Worm (Caenorhabditis elegans) whole organism, midembryonic: ENCODE data around the gene str-211.

Experiments
- T22C8.4 ChIP-seq: fragments of 200-800 bp; sonication (Bioruptor generic); IDR thresholded peaks from 2 replicates; pipeline ENCODE4 v1.3.6; 2022; ENCODE audit warnings: missing genetic modification characterization, missing compliant biosample characterization
- cog-1 ChIP-seq: sonication (generic microtip); optimal IDR thresholded peaks from 2 replicates; lab custom pipeline; 2016; ENCODE audit warnings: missing genetic modification characterization, missing compliant biosample characterization
- flt-1 ChIP-seq: fragments of 200-800 bp; sonication (Bioruptor generic); IDR thresholded peaks from 2 replicates; pipeline ENCODE4 v1.3.6; 2022; ENCODE audit warnings: missing genetic modification characterization, missing compliant biosample characterization
- klf-2 ChIP-seq: fragments of 200-800 bp; sonication (Bioruptor generic); conservative IDR thresholded peaks from 2 replicates; pipeline ENCODE4 v1.3.6; 2022; ENCODE audit warnings: missing genetic modification reagents, missing genetic modification characterization, missing compliant biosample characterization
- med-1 ChIP-seq: sonication (generic microtip); optimal IDR thresholded peaks from 2 replicates; lab custom pipeline; 2017; ENCODE audit warnings: missing genetic modification characterization, mild to moderate bottlenecking, missing compliant biosample characterization, antibody characterized with exemption, missing genetic modification reagents; ENCODE audit not compliant: insufficient read depth
- ref-1 ChIP-seq: fragments of 200-800 bp; sonication (Bioruptor generic); conservative IDR thresholded peaks from 2 replicates; pipeline ENCODE4 v1.3.6; 2022; ENCODE audit warnings: missing genetic modification reagents, missing genetic modification characterization, missing compliant biosample characterization
- tab-1 ChIP-seq: fragments of 200-800 bp; sonication (Bioruptor generic); IDR thresholded peaks from 2 replicates; pipeline ENCODE4 v1.3.6; 2022; ENCODE audit warnings: missing genetic modification characterization, missing compliant biosample characterization
- ztf-23 ChIP-seq: fragments of 200-800 bp; sonication (Bioruptor generic); IDR thresholded peaks from 2 replicates; pipeline ENCODE4 v1.3.6; 2022; ENCODE audit warnings: missing genetic modification reagents, missing genetic modification characterization, missing compliant biosample characterization
- ztf-29 ChIP-seq: fragments of 200-800 bp; sonication (Bioruptor generic); IDR thresholded peaks from 2 replicates; pipeline ENCODE4 v1.3.6; 2022; ENCODE audit warnings: missing genetic modification reagents, missing genetic modification characterization, missing compliant biosample characterization

str-211 gene

ce11 chrV:4944219-4944618 is at the start of gene str-211:
Gene str-211, minus strand, starts transcription at chrV:4944319.
- no peak for TF ChIP-seq klf-2 (GFP tag; lab: Robert Waterston, UW)
- TF ChIP-seq ref-1: no peak
- no peak for TF ChIP-seq med-1
- no peak for TF ChIP-seq T22C8.4 (GFP tag; lab: Robert Waterston, UW)
- TF ChIP-seq flt-1 (GFP tag; lab: Robert Waterston, UW): no peak
- TF ChIP-seq cog-1: no peak
- TF ChIP-seq tab-1 (GFP tag; lab: Robert Waterston, UW): no peak
- TF ChIP-seq ztf-23 (GFP tag; lab: Robert Waterston, UW): no peak
- TF ChIP-seq ztf-29: no peak

ce11 chrV:4987097-4987496 is 43.0 kb upstream of the str-211 start, which contains the start of gene ncx-8:
Gene ncx-8, minus strand, starts transcription at chrV:4987197.
- no peak for TF ChIP-seq ztf-29
- TF ChIP-seq klf-2 (GFP tag; lab: Robert Waterston, UW): no peak
- TF ChIP-seq ref-1: no peak
- no peak for TF ChIP-seq cog-1
- TF ChIP-seq flt-1 (GFP tag; lab: Robert Waterston, UW): no peak

ce11 chrV:4983091-4983490 is 39.0 kb upstream of the str-211 start, which contains the start of gene srsx-13:
Gene srsx-13, minus strand, starts transcription at chrV:4983191.
- TF ChIP-seq T22C8.4 (GFP tag; lab: Robert Waterston, UW) (no peak), ref-1 (no peak), cog-1 (no peak), med-1 (no peak), flt-1 (GFP tag; lab: Robert Waterston, UW) (no peak)

- TF ChIP-seq ref-1: no peak
- no peak for TF ChIP-seq tab-1 (GFP tag; lab: Robert Waterston, UW)
- TF ChIP-seq ztf-23 (GFP tag; lab: Robert Waterston, UW): no peak
- no peak for TF ChIP-seq cog-1
- no peak for TF ChIP-seq ztf-29
Observed at ce11 chrV:4980873-4981272, 36.8 kb upstream of the str-211 start, which contains the start of gene srsx-12. Gene srsx-12, minus strand, starts transcription at chrV:4980973.

ce11 chrV:4980094-4980493 is 36.0 kb upstream of the str-211 start:
- TF ChIP-seq klf-2 (GFP tag; lab: Robert Waterston, UW): no peak
- no peak for TF ChIP-seq ref-1
- no peak for TF ChIP-seq flt-1 (GFP tag; lab: Robert Waterston, UW)
- TF ChIP-seq T22C8.4 (GFP tag; lab: Robert Waterston, UW): no peak
- TF ChIP-seq med-1: no peak
- TF ChIP-seq ztf-29: no peak
- TF ChIP-seq ztf-23 (GFP tag; lab: Robert Waterston, UW): no peak
- TF ChIP-seq cog-1: no peak

ce11 chrV:4979060-4979459 is 34.9 kb upstream of the str-211 start, which contains the start of gene srsx-11:
Gene srsx-11, minus strand, starts transcription at chrV:4979160.
- TF ChIP-seq klf-2 (GFP tag; lab: Robert Waterston, UW): no peak
- TF ChIP-seq ztf-29: no peak
- no peak for TF ChIP-seq med-1
- TF ChIP-seq cog-1: no peak
- TF ChIP-seq tab-1 (GFP tag; lab: Robert Waterston, UW): no peak
- TF ChIP-seq ref-1: no peak
- no peak for TF ChIP-seq ztf-23 (GFP tag; lab: Robert Waterston, UW)
- no peak for TF ChIP-seq flt-1 (GFP tag; lab: Robert Waterston, UW)
- TF ChIP-seq T22C8.4 (GFP tag; lab: Robert Waterston, UW): no peak

- TF ChIP-seq tab-1 (GFP tag; lab: Robert Waterston, UW) (no peak), ref-1 (no peak), flt-1 (GFP tag; lab: Robert Waterston, UW) (no peak), med-1 (no peak), ztf-29 (no peak), T22C8.4 (GFP tag; lab: Robert Waterston, UW) (no peak), ztf-23 (GFP tag; lab: Robert Waterston, UW) (no peak), cog-1 (no peak), klf-2 (GFP tag; lab: Robert Waterston, UW) (no peak)
Observed at ce11 chrV:4977539-4977938, 33.4 kb upstream of the str-211 start.

- no peak for TF ChIP-seq cog-1
- no peak for TF ChIP-seq flt-1 (GFP tag; lab: Robert Waterston, UW)
- TF ChIP-seq klf-2 (GFP tag; lab: Robert Waterston, UW): no peak
- no peak for TF ChIP-seq T22C8.4 (GFP tag; lab: Robert Waterston, UW)
- no peak for TF ChIP-seq ref-1
- TF ChIP-seq med-1: no peak
- no peak for TF ChIP-seq ztf-23 (GFP tag; lab: Robert Waterston, UW)
- no peak for TF ChIP-seq tab-1 (GFP tag; lab: Robert Waterston, UW)
Observed at ce11 chrV:4975140-4975539, 31.0 kb upstream of the str-211 start, which contains the start of gene F26G5.1. Gene F26G5.1, plus strand, starts transcription at chrV:4975478.

ce11 chrV:4974677-4975076 is 30.6 kb upstream of the str-211 start, which contains the start of gene srsx-10:
Gene srsx-10, minus strand, starts transcription at chrV:4974777.
- TF ChIP-seq cog-1 (no peak), ref-1 (no peak), klf-2 (GFP tag; lab: Robert Waterston, UW) (no peak), tab-1 (GFP tag; lab: Robert Waterston, UW) (no peak), T22C8.4 (GFP tag; lab: Robert Waterston, UW) (no peak), flt-1 (GFP tag; lab: Robert Waterston, UW) (no peak)

- TF ChIP-seq flt-1 (GFP tag; lab: Robert Waterston, UW) (no peak), T22C8.4 (GFP tag; lab: Robert Waterston, UW) (no peak), ztf-23 (GFP tag; lab: Robert Waterston, UW) (no peak), tab-1 (GFP tag; lab: Robert Waterston, UW) (no peak), ref-1 (no peak), cog-1 (no peak), med-1 (no peak), klf-2 (GFP tag; lab: Robert Waterston, UW) (no peak), ztf-29 (no peak)
Observed at ce11 chrV:4972943-4973342, 28.8 kb upstream of the str-211 start, which contains the start of gene srsx-9. Gene srsx-9, minus strand, starts transcription at chrV:4973043.

ce11 chrV:4969503-4969902 is 25.4 kb upstream of the str-211 start:
- TF ChIP-seq klf-2 (GFP tag; lab: Robert Waterston, UW) (no peak), ztf-23 (GFP tag; lab: Robert Waterston, UW) (no peak), flt-1 (GFP tag; lab: Robert Waterston, UW) (no peak), cog-1 (no peak), ztf-29 (no peak), tab-1 (GFP tag; lab: Robert Waterston, UW) (no peak)
